Worm (Caenorhabditis elegans) whole organism, midembryonic: Measurements from ENCODE around the gene F11A5.9.

Experiments used
- T22C8.4 ChIP-seq: fragments of 200-800 bp; sonication (Bioruptor generic); IDR thresholded peaks from 2 replicates; pipeline ENCODE4 v1.3.6; 2022; ENCODE audit warnings: missing genetic modification characterization, missing compliant biosample characterization
- cog-1 ChIP-seq: sonication (generic microtip); optimal IDR thresholded peaks from 2 replicates; lab custom pipeline; 2016; ENCODE audit warnings: missing genetic modification characterization, missing compliant biosample characterization
- flt-1 ChIP-seq: fragments of 200-800 bp; sonication (Bioruptor generic); IDR thresholded peaks from 2 replicates; pipeline ENCODE4 v1.3.6; 2022; ENCODE audit warnings: missing genetic modification characterization, missing compliant biosample characterization
- klf-2 ChIP-seq: fragments of 200-800 bp; sonication (Bioruptor generic); conservative IDR thresholded peaks from 2 replicates; pipeline ENCODE4 v1.3.6; 2022; ENCODE audit warnings: missing genetic modification reagents, missing genetic modification characterization, missing compliant biosample characterization
- med-1 ChIP-seq: sonication (generic microtip); optimal IDR thresholded peaks from 2 replicates; lab custom pipeline; 2017; ENCODE audit warnings: missing genetic modification characterization, mild to moderate bottlenecking, missing compliant biosample characterization, antibody characterized with exemption, missing genetic modification reagents; ENCODE audit not compliant: insufficient read depth
- ref-1 ChIP-seq: fragments of 200-800 bp; sonication (Bioruptor generic); conservative IDR thresholded peaks from 2 replicates; pipeline ENCODE4 v1.3.6; 2022; ENCODE audit warnings: missing genetic modification reagents, missing genetic modification characterization, missing compliant biosample characterization
- tab-1 ChIP-seq: fragments of 200-800 bp; sonication (Bioruptor generic); IDR thresholded peaks from 2 replicates; pipeline ENCODE4 v1.3.6; 2022; ENCODE audit warnings: missing genetic modification characterization, missing compliant biosample characterization
- ztf-23 ChIP-seq: fragments of 200-800 bp; sonication (Bioruptor generic); IDR thresholded peaks from 2 replicates; pipeline ENCODE4 v1.3.6; 2022; ENCODE audit warnings: missing genetic modification reagents, missing genetic modification characterization, missing compliant biosample characterization
- ztf-29 ChIP-seq: fragments of 200-800 bp; sonication (Bioruptor generic); IDR thresholded peaks from 2 replicates; pipeline ENCODE4 v1.3.6; 2022; ENCODE audit warnings: missing genetic modification reagents, missing genetic modification characterization, missing compliant biosample characterization

F11A5.9 gene

DNA sequence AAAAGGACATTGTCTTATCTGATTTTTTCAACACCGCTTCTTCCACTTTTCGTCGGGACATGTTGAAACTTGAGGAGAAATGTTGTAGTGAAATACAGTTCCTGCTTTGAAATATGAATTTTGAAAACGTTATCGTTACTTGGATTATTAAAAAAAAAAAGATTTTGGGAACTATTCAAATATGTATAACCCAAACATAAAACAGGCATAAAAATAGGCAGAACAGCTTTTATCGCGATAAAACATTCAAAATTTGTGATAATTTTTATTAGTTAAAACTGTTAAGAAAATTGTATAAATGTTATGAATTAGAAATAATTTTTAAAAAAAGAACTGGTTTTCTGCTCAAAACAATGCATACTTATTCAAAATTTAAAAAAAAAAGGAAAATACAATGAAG lies 41.7 kb downstream of the F11A5.9 start, which contains the start of gene bgnt-1.3:
Gene bgnt-1.3, minus strand, starts transcription at position 101 of the 400 bp plus-strand sequence.
- TF ChIP-seq flt-1 (no peak), tab-1 (GFP tag; lab: Robert Waterston, UW) (no peak), ztf-23 (no peak), klf-2 (no peak), med-1 (GFP tag; lab: Kevin White, UChicago) (no peak), ref-1 (GFP tag; lab: Robert Waterston, UW) (no peak), T22C8.4 (GFP tag; lab: Robert Waterston, UW) (no peak), cog-1 (tag; lab: Kevin White, UChicago) (no peak), ztf-29 (GFP tag; lab: Robert Waterston, UW) (no peak)

DNA sequence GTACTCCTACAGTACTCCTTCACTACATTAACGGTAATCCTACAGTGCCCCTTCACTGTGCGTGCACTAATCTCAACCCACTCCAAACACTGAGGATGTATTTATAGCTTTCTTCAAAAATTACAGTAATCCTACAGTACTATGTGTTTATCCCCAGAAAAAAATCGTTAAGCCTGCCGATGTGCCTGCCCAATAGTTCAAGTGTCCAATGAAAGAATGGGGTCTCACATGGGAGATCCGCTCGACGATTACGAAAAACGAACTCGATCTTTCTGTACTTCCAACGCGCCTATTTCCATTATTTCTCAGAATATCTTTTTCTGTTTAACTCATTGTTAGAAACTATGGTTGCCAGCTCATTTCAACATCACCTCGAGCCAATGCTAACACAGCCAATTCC lies 43.5 kb downstream of the F11A5.9 start, which contains the start of gene nhr-218:
Gene nhr-218, plus strand, starts transcription at position 301 of the 400 bp plus-strand sequence.
- TF ChIP-seq T22C8.4 (GFP tag; lab: Robert Waterston, UW) (no peak), klf-2 (no peak), ref-1 (GFP tag; lab: Robert Waterston, UW) (no peak), med-1 (GFP tag; lab: Kevin White, UChicago) (no peak), cog-1 (tag; lab: Kevin White, UChicago) (no peak), ztf-23 (no peak), tab-1 (GFP tag; lab: Robert Waterston, UW) (no peak)

DNA sequence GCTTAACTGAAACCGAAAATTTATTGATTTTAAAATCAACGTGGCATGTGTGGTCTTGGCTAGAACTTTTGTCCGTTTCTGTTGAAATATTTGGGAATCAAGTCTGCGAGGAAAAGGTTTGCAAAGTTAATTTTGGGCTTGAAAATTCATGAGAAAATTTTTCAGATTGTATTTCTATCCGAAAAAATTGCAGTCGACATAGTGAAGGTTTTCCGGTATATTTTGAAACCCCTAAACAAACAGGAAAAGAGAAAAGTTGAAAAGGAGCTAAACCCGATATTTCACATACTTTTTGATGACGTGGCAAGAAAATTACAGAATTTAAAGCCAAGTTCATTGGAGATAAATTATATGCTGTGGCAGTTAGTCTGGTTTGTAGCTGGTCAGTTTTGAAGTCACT lies 45.0 kb downstream of the F11A5.9 start, which contains the start of gene nhr-127:
Gene nhr-127, plus strand, starts transcription at position 301 of the 400 bp plus-strand sequence.
- TF ChIP-seq flt-1, result no peak
- TF ChIP-seq ref-1 (GFP tag; lab: Robert Waterston, UW), result no peak
- TF ChIP-seq klf-2, result no peak
- no peak for TF ChIP-seq T22C8.4 (GFP tag; lab: Robert Waterston, UW)
- TF ChIP-seq cog-1 (tag; lab: Kevin White, UChicago), result no peak
- no peak for TF ChIP-seq ztf-23
- no peak for TF ChIP-seq ztf-29 (GFP tag; lab: Robert Waterston, UW)
- TF ChIP-seq med-1 (GFP tag; lab: Kevin White, UChicago), result no peak
- TF ChIP-seq tab-1 (GFP tag; lab: Robert Waterston, UW), result no peak

DNA sequence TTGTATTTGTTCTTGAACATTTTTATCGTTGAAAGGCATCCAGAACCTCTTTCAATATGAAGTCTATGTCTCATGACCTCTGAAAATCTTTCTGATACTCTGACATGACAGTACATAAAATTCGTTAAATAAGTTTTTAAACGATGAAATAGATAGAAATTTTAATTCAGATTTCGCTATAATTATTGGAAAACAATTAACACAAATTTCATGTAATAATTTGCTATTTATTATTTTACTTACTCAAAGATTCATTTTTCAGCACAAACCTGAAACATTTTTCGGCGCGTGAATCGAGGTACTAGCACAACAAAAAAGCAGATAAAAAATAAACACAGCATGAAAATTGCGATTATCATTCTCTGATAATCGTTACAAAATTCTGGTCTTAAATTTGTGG lies 51.8 kb downstream of the F11A5.9 start, which contains the start of gene T13F3.4:
Gene T13F3.4, minus strand, starts transcription at position 101 of the 400 bp plus-strand sequence.
- no peak for TF ChIP-seq T22C8.4 (GFP tag; lab: Robert Waterston, UW)
- no peak for TF ChIP-seq ref-1 (GFP tag; lab: Robert Waterston, UW)
- no peak for TF ChIP-seq flt-1
- no peak for TF ChIP-seq klf-2
- no peak for TF ChIP-seq ztf-23
- TF ChIP-seq tab-1 (GFP tag; lab: Robert Waterston, UW), result no peak
- TF ChIP-seq med-1 (GFP tag; lab: Kevin White, UChicago), result no peak
- no peak for TF ChIP-seq ztf-29 (GFP tag; lab: Robert Waterston, UW)
- no peak for TF ChIP-seq cog-1 (tag; lab: Kevin White, UChicago)
